Fruit fly (Drosophila melanogaster) whole organism, embryonic: ENCODE results near the gene Cyt-c1L.

Source experiments
- Bgb ChIP-seq: fragments of 200-800 bp; sonication (Bioruptor generic); IDR thresholded peaks from 2 replicates; pipeline ENCODE4 v1.3.6; 2022; ENCODE audit warnings: missing biosample characterization, missing genetic modification characterization; ENCODE audit not compliant: partially characterized antibody
- C15 ChIP-seq: fragments of 200-800 bp; sonication (Bioruptor generic); IDR thresholded peaks from 3 replicates; pipeline ENCODE4 v1.3.6; 2022; ENCODE audit warnings: missing biosample characterization, missing genetic modification characterization
- CG12942 ChIP-seq: fragments of 200-800 bp; sonication (Bioruptor generic); optimal IDR thresholded peaks from 3 replicates; lab custom pipeline; 2016; ENCODE audit warnings: missing biosample characterization, missing genetic modification characterization
- CG13287 ChIP-seq: fragments of 200-800 bp; sonication (Bioruptor generic); IDR thresholded peaks from 2 replicates; pipeline ENCODE4 v1.3.6; 2022; ENCODE audit warnings: missing biosample characterization, missing genetic modification characterization; ENCODE audit not compliant: partially characterized antibody
- CG13624 ChIP-seq: fragments of 200-800 bp; sonication (Bioruptor generic); optimal IDR thresholded peaks from 2 replicates; lab custom pipeline; 2016; ENCODE audit warnings: missing biosample characterization, missing genetic modification characterization
- CG14965 ChIP-seq: fragments of 200-800 bp; sonication (Bioruptor generic); optimal IDR thresholded peaks from 2 replicates; lab custom pipeline; 2016; ENCODE audit warnings: missing biosample characterization, missing genetic modification characterization, borderline replicate concordance
- CG17186 ChIP-seq: fragments of 200-800 bp; sonication (Bioruptor generic); optimal IDR thresholded peaks from 3 replicates; lab custom pipeline; 2017; ENCODE audit warnings: missing biosample characterization, missing genetic modification reagents, missing genetic modification characterization
- CG17612 ChIP-seq: fragments of 200-800 bp; sonication (Bioruptor generic); IDR thresholded peaks from 2 replicates; pipeline ENCODE4 v1.3.6; 2022; ENCODE audit warnings: missing biosample characterization, missing genetic modification characterization
- CG18262 ChIP-seq: fragments of 200-800 bp; optimal IDR thresholded peaks from 3 replicates; lab custom pipeline; 2019; ENCODE audit warnings: missing biosample characterization, mild to moderate bottlenecking, missing genetic modification characterization, moderate library complexity
- CG2712 ChIP-seq: fragments of 200-800 bp; optimal IDR thresholded peaks from 3 replicates; lab custom pipeline; 2019; ENCODE audit warnings: missing biosample characterization, mild to moderate bottlenecking, missing genetic modification characterization, moderate library complexity
- CG3065 ChIP-seq: fragments of 200-800 bp; sonication (Bioruptor generic); optimal IDR thresholded peaks from 2 replicates; lab custom pipeline; 2016; ENCODE audit warnings: missing biosample characterization, missing genetic modification characterization
- CG31365 ChIP-seq: fragments of 200-800 bp; sonication (Bioruptor generic); optimal IDR thresholded peaks from 2 replicates; lab custom pipeline; 2018; ENCODE audit warnings: missing biosample characterization, mild to moderate bottlenecking, missing genetic modification characterization
- CG3838 ChIP-seq: fragments of 200-800 bp; sonication (Bioruptor generic); optimal IDR thresholded peaks from 3 replicates; lab custom pipeline; 2016; ENCODE audit warnings: missing biosample characterization, missing genetic modification characterization
- CG6254 ChIP-seq: fragments of 200-800 bp; sonication (Bioruptor generic); optimal IDR thresholded peaks from 3 replicates; lab custom pipeline; 2017; ENCODE audit warnings: mild to moderate bottlenecking, missing biosample characterization, missing genetic modification reagents, missing genetic modification characterization
- CG8089 ChIP-seq: fragments of 200-800 bp; sonication (Bioruptor generic); optimal IDR thresholded peaks from 3 replicates; lab custom pipeline; 2016; ENCODE audit warnings: missing biosample characterization, missing genetic modification characterization
- CG8924 ChIP-seq: fragments of 200-800 bp; optimal IDR thresholded peaks from 3 replicates; lab custom pipeline; 2019; ENCODE audit warnings: missing biosample characterization, mild to moderate bottlenecking, missing genetic modification characterization, moderate library complexity
- CG9932 ChIP-seq: fragments of 200-800 bp; sonication (Bioruptor generic); IDR thresholded peaks from 2 replicates; pipeline ENCODE4 v1.3.6; 2022; ENCODE audit warnings: missing biosample characterization, missing genetic modification characterization
- E2f1 ChIP-seq: fragments of 200-800 bp; sonication (Bioruptor generic); IDR thresholded peaks from 2 replicates; pipeline ENCODE4 v1.3.6; 2022; ENCODE audit warnings: missing biosample characterization, missing genetic modification characterization
- Ets97D ChIP-seq: fragments of 200-800 bp; sonication (Bioruptor generic); optimal IDR thresholded peaks from 3 replicates; lab custom pipeline; 2016; ENCODE audit warnings: missing biosample characterization, missing genetic modification characterization
- Gsc ChIP-seq: fragments of 200-800 bp; sonication (Bioruptor generic); IDR thresholded peaks from 2 replicates; pipeline ENCODE4 v1.3.6; 2022; ENCODE audit warnings: missing biosample characterization, missing genetic modification characterization
- Hand ChIP-seq: fragments of 200-800 bp; sonication (Bioruptor generic); optimal IDR thresholded peaks from 2 replicates; lab custom pipeline; 2017; ENCODE audit warnings: mild to moderate bottlenecking, missing biosample characterization, missing genetic modification reagents, missing genetic modification characterization
- HmgD ChIP-seq: fragments of 200-800 bp; sonication (Bioruptor generic); optimal IDR thresholded peaks from 3 replicates; lab custom pipeline; 2016; ENCODE audit warnings: missing biosample characterization, missing genetic modification characterization
- Hr3 ChIP-seq: fragments of 200-800 bp; sonication (Bioruptor generic); optimal IDR thresholded peaks from 3 replicates; lab custom pipeline; 2016; ENCODE audit warnings: missing biosample characterization, missing genetic modification characterization
- NK7.1 ChIP-seq: fragments of 200-800 bp; sonication (Bioruptor generic); optimal IDR thresholded peaks from 3 replicates; lab custom pipeline; 2016; ENCODE audit warnings: missing biosample characterization, missing genetic modification characterization
- Nf-YC ChIP-seq: fragments of 200-800 bp; optimal IDR thresholded peaks from 3 replicates; lab custom pipeline; 2019; ENCODE audit warnings: missing biosample characterization, mild to moderate bottlenecking, missing genetic modification characterization, moderate library complexity
- Oaz ChIP-seq: fragments of 200-800 bp; sonication (Bioruptor generic); IDR thresholded peaks from 2 replicates; pipeline ENCODE4 v1.3.6; 2022; ENCODE audit warnings: missing biosample characterization, missing genetic modification characterization
- YL-1 ChIP-seq: fragments of 200-800 bp; sonication (Bioruptor generic); optimal IDR thresholded peaks from 3 replicates; lab custom pipeline; 2017; ENCODE audit warnings: missing biosample characterization, mild to moderate bottlenecking, missing genetic modification characterization
- ab ChIP-seq: fragments of 200-800 bp; sonication (Bioruptor generic); optimal IDR thresholded peaks from 2 replicates; lab custom pipeline; 2016; ENCODE audit warnings: missing biosample characterization, missing genetic modification characterization
- al ChIP-seq: fragments of 200-800 bp; sonication (Bioruptor generic); IDR thresholded peaks from 2 replicates; pipeline ENCODE4 v1.3.6; 2022; ENCODE audit warnings: missing biosample characterization, missing genetic modification characterization
- crc ChIP-seq: fragments of 200-800 bp; sonication (Bioruptor generic); optimal IDR thresholded peaks from 2 replicates; lab custom pipeline; 2016; ENCODE audit warnings: missing biosample characterization, missing genetic modification characterization
- croc ChIP-seq: fragments of 200-800 bp; sonication (Bioruptor generic); conservative IDR thresholded peaks from 3 replicates; pipeline ENCODE4 v1.3.6; 2022; ENCODE audit warnings: missing biosample characterization, missing genetic modification characterization
- crol ChIP-seq: fragments of 200-800 bp; sonication (Bioruptor generic); IDR thresholded peaks from 2 replicates; pipeline ENCODE4 v1.3.6; 2022; ENCODE audit warnings: missing biosample characterization, missing genetic modification characterization
- dm ChIP-seq: fragments of 200-800 bp; sonication (Bioruptor generic); optimal IDR thresholded peaks from 3 replicates; lab custom pipeline; 2016; ENCODE audit warnings: missing biosample characterization, missing genetic modification characterization
- dmrt11E ChIP-seq: fragments of 200-800 bp; sonication (Bioruptor generic); optimal IDR thresholded peaks from 3 replicates; lab custom pipeline; 2018; ENCODE audit warnings: missing biosample characterization, mild to moderate bottlenecking, missing genetic modification characterization, moderate library complexity
- gce ChIP-seq: fragments of 200-800 bp; sonication (Bioruptor generic); IDR thresholded peaks from 3 replicates; pipeline ENCODE4 v1.3.6; 2022; ENCODE audit warnings: missing biosample characterization, missing genetic modification characterization
- gfzf ChIP-seq: fragments of 200-800 bp; sonication (Bioruptor generic); optimal IDR thresholded peaks from 2 replicates; lab custom pipeline; 2016; ENCODE audit warnings: missing biosample characterization, mild to moderate bottlenecking, missing genetic modification characterization, moderate library complexity
- grn ChIP-seq: fragments of 200-800 bp; sonication (Bioruptor generic); optimal IDR thresholded peaks from 3 replicates; lab custom pipeline; 2017; ENCODE audit warnings: missing biosample characterization, missing genetic modification characterization
- her ChIP-seq: fragments of 200-800 bp; sonication (Bioruptor generic); optimal IDR thresholded peaks from 2 replicates; lab custom pipeline; 2016; ENCODE audit warnings: missing biosample characterization, missing genetic modification characterization
- kni ChIP-seq: fragments of 200-800 bp; sonication (Bioruptor generic); optimal IDR thresholded peaks from 3 replicates; lab custom pipeline; 2017; ENCODE audit warnings: mild to moderate bottlenecking, missing biosample characterization, missing genetic modification reagents, missing genetic modification characterization
- pan ChIP-seq, 4 experiments: fragments of >200 bp in 3 of 4; fragments of 200-800 bp in 1 of 4; sonication (Bioruptor generic) in 1 of 4; optimal IDR thresholded peaks in 3 of 4; IDR thresholded peaks in 1 of 4; 2 replicates each; pipeline versions ENCODE4 v1.3.6 to Lab custom; 2017 to 2022; ENCODE audit warnings: missing biosample characterization in 2 of 4, missing genetic modification characterization in 2 of 4, mixed read lengths in 1 of 4
- pum ChIP-seq: fragments of 200-800 bp; sonication (Bioruptor generic); optimal IDR thresholded peaks from 2 replicates; lab custom pipeline; 2016; ENCODE audit warnings: missing biosample characterization, missing genetic modification characterization
- pzg ChIP-seq: fragments of 200-800 bp; sonication (Bioruptor generic); optimal IDR thresholded peaks from 3 replicates; lab custom pipeline; 2018; ENCODE audit warnings: missing biosample characterization, mild to moderate bottlenecking, missing genetic modification characterization, moderate library complexity
- repo ChIP-seq: fragments of 200-800 bp; sonication (Bioruptor generic); optimal IDR thresholded peaks from 2 replicates; lab custom pipeline; 2016; ENCODE audit warnings: missing biosample characterization, missing genetic modification characterization
- row ChIP-seq: fragments of 200-800 bp; sonication (Bioruptor generic); IDR thresholded peaks from 3 replicates; pipeline ENCODE4 v1.3.6; 2022; ENCODE audit warnings: missing biosample characterization, missing genetic modification characterization
- schlank ChIP-seq: fragments of 200-800 bp; sonication (Bioruptor generic); optimal IDR thresholded peaks from 2 replicates; lab custom pipeline; 2018; ENCODE audit warnings: missing biosample characterization, mild to moderate bottlenecking, missing genetic modification characterization
- shn ChIP-seq: fragments of 200-800 bp; sonication (Bioruptor generic); optimal IDR thresholded peaks from 3 replicates; lab custom pipeline; 2016; ENCODE audit warnings: missing biosample characterization, missing genetic modification characterization
- sisA ChIP-seq: fragments of 200-800 bp; sonication (Bioruptor generic); IDR thresholded peaks from 2 replicates; pipeline ENCODE4 v1.3.6; 2022; ENCODE audit warnings: missing biosample characterization, missing genetic modification characterization
- so ChIP-seq: fragments of 200-800 bp; sonication (Bioruptor generic); IDR thresholded peaks from 3 replicates; pipeline ENCODE4 v1.3.6; 2022; ENCODE audit warnings: missing biosample characterization, missing genetic modification characterization
- sob ChIP-seq: fragments of 200-800 bp; sonication (Bioruptor generic); IDR thresholded peaks from 2 replicates; pipeline ENCODE4 v1.3.6; 2022; ENCODE audit warnings: missing biosample characterization, missing genetic modification characterization
- stwl ChIP-seq: fragments of 200-800 bp; sonication (Bioruptor generic); optimal IDR thresholded peaks from 3 replicates; lab custom pipeline; 2018; ENCODE audit warnings: missing biosample characterization, mild to moderate bottlenecking, missing genetic modification characterization, moderate library complexity

The Cyt-c1L gene

dm6 chr3R:29210542-29211393, 6.8 kb upstream of the Cyt-c1L start (continued):
- TF ChIP-seq YL-1 (no peak), CG12942 (GFP tag; lab: Kevin White, UChicago) (no peak), CG17612 (GFP tag; lab: Robert Waterston, UW) (no peak), kni (GFP tag; lab: Kevin White, UChicago) (peak; percentile 95), Hr3 (no peak), pum (GFP tag; lab: Kevin White, UChicago) (no peak), dmrt11E (tag; lab: Kevin White, UChicago) (peak; percentile 68), crc (GFP tag; lab: Kevin White, UChicago) (no peak), repo (GFP tag; lab: Kevin White, UChicago) (no peak), CG2712 (tag; lab: Kevin White, UChicago) (peak; percentile 53), CG31365 (tag; lab: Kevin White, UChicago) (no peak), gfzf (GFP tag; lab: Kevin White, UChicago) (no peak), croc (GFP tag; lab: Robert Waterston, UW) (peak; percentile 38; the same call in 2 of the 3 replicates), stwl (tag; lab: Kevin White, UChicago) (no peak), CG18262 (peak; percentile 47), Ets97D (no peak), grn (no peak), CG3838 (GFP tag; lab: Kevin White, UChicago) (no peak), CG6254 (GFP tag; lab: Kevin White, UChicago) (no peak), pan (optimal IDR thresholded peaks at IDR 0.05; lab: Kevin White, UChicago) (no peak), pan (GFP tag; optimal IDR thresholded peaks at IDR 0.05 in 1 of 2, IDR thresholded peaks at IDR 0.05 in 1 of 2) (no peak), CG8924 (tag; lab: Kevin White, UChicago) (peak; percentile 5), E2f1 (GFP tag; lab: Robert Waterston, UW) (no peak), sob (GFP tag; lab: Robert Waterston, UW) (no peak), C15 (no peak), Hand (GFP tag; lab: Kevin White, UChicago) (no peak), CG13624 (GFP tag; lab: Kevin White, UChicago) (no peak), Oaz (no peak), al (GFP tag; lab: Robert Waterston, UW) (no peak), her (GFP tag; lab: Kevin White, UChicago) (no peak), dm (GFP tag; lab: Kevin White, UChicago) (no peak), sisA (GFP tag; lab: Robert Waterston, UW) (no peak), ab (GFP tag; lab: Kevin White, UChicago) (no peak), row (GFP tag; lab: Robert Waterston, UW) (peak; percentile 58), Nf-YC (tag; lab: Kevin White, UChicago) (no peak), CG8089 (no peak), CG9932 (GFP tag; lab: Robert Waterston, UW) (peak; percentile 37), HmgD (no peak), CG3065 (GFP tag; lab: Kevin White, UChicago) (no peak), CG14965 (GFP tag; lab: Kevin White, UChicago) (no peak), pzg (no peak), schlank (tag; lab: Kevin White, UChicago) (no peak), CG13287 (GFP tag; lab: Robert Waterston, UW) (no peak), CG17186 (GFP tag; lab: Kevin White, UChicago) (no peak), crol (peak; percentile 82), so (GFP tag; lab: Robert Waterston, UW) (no peak), Gsc (GFP tag; lab: Robert Waterston, UW) (no peak), gce (GFP tag; lab: Robert Waterston, UW) (no peak), shn (GFP tag; lab: Kevin White, UChicago) (no peak), NK7.1 (GFP tag; lab: Kevin White, UChicago) (no peak), Bgb (GFP tag; lab: Robert Waterston, UW) (no peak)
